Worm (Caenorhabditis elegans): ENCODE data around the gene tmem-218.

Gene tmem-218

ce11 chrX:17675727-17676126 lies 26.2 kb downstream of the tmem-218 start:
- TF ChIP-seq sptf-1 (tag; optimal IDR thresholded peaks at IDR 0.05): no peak
- TF ChIP-seq zip-8 (tag; optimal IDR thresholded peaks at IDR 0.05): no peak
- no peak for TF ChIP-seq bed-3 (GFP tag; optimal IDR thresholded peaks at IDR 0.05)
- TF ChIP-seq nhr-2 (tag; optimal IDR thresholded peaks at IDR 0.05): no peak
- no peak for TF ChIP-seq unc-62 (GFP tag; optimal IDR thresholded peaks at IDR 0.05)
- no peak for TF ChIP-seq elt-3 (tag; optimal IDR thresholded peaks at IDR 0.05)
- TF ChIP-seq pha-4 (tag; optimal IDR thresholded peaks at IDR 0.05): no peak
- TF ChIP-seq lin-13 (tag; optimal IDR thresholded peaks at IDR 0.05): no peak
- no peak for TF ChIP-seq ceh-39 (tag; optimal IDR thresholded peaks at IDR 0.05)
- no peak for TF ChIP-seq lsy-2 (tag; optimal IDR thresholded peaks at IDR 0.05)
- TF ChIP-seq tbx-8 (GFP tag; optimal IDR thresholded peaks at IDR 0.05): no peak
- TF ChIP-seq ham-2 (GFP tag; optimal IDR thresholded peaks at IDR 0.05): no peak
- no peak for TF ChIP-seq elt-1 (tag; optimal IDR thresholded peaks at IDR 0.05; ENCODE audit: borderline replicate concordance, insufficient read depth)
- no peak for TF ChIP-seq sem-2 (GFP tag; optimal IDR thresholded peaks at IDR 0.05)
- no peak for TF ChIP-seq ceh-83 (GFP tag; optimal IDR thresholded peaks at IDR 0.05)
- TF ChIP-seq nhr-76 (tag; optimal IDR thresholded peaks at IDR 0.05): no peak
- no peak for TF ChIP-seq ztf-11 (tag; optimal IDR thresholded peaks at IDR 0.05)
- no peak for TF ChIP-seq nhr-237 (tag; optimal IDR thresholded peaks at IDR 0.05)
- TF ChIP-seq nhr-28 (tag; optimal IDR thresholded peaks at IDR 0.05): no peak

DNA sequence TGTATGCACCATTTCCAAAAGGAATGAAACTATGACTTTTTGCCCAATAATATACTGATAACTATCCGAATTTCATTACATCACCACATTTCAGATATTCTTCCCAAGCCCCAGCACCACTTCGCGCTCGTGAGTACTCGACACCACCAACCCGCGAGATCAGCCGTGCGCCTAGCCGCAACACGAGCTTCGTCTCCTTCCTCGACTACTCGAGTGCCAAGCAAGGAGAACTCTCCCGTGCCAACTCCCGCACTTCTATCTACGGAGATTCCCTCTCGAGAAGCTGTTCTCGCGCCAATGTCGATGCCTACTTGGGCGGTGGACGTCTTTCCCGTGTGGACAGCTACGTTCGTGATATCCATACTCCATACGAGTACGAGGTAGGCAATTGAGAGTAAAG lies 27.2 kb downstream of the tmem-218 start:
- TF ChIP-seq cnd-1 (tag; optimal IDR thresholded peaks at IDR 0.05) (no peak), ceh-39 (tag; optimal IDR thresholded peaks at IDR 0.05) (no peak), unc-120 (tag; optimal IDR thresholded peaks at IDR 0.05; ENCODE audit: poor library complexity, severe bottlenecking) (no peak), M03D4.4 (tag; optimal IDR thresholded peaks at IDR 0.05) (no peak), sptf-1 (tag; optimal IDR thresholded peaks at IDR 0.05) (no peak), snpc-4 (tag; optimal IDR thresholded peaks at IDR 0.05) (no peak), zip-8 (tag; optimal IDR thresholded peaks at IDR 0.05) (no peak), nhr-237 (tag; optimal IDR thresholded peaks at IDR 0.05) (no peak), blmp-1 (tag; optimal IDR thresholded peaks at IDR 0.05) (no peak), flh-1 (GFP tag; optimal IDR thresholded peaks at IDR 0.05) (no peak), hlh-1 (tag; optimal IDR thresholded peaks at IDR 0.05) (no peak)

DNA sequence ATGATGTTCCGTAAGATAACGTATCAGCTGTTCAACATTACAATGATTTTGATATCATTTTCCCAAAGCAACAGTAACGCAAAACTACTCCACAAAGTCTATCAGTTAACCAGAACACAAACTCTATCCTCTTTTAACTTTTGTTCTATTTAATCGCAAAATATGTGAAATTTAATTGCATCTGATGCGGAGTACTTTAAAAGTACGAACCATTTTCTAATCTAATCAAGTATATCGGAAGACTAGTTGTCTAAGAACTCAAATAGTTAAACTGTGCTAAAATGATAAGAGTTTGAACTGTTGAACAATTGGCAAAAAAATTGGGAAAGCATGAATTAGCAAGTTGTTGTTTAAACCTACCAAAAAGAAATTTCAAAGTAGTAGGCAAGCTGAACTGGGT lies 32.1 kb downstream of the tmem-218 start:
- TF ChIP-seq tbx-8 (GFP tag; optimal IDR thresholded peaks at IDR 0.05) (no peak), unc-120 (tag; optimal IDR thresholded peaks at IDR 0.05; ENCODE audit: poor library complexity, severe bottlenecking) (no peak), flh-1 (GFP tag; optimal IDR thresholded peaks at IDR 0.05) (no peak), bed-3 (GFP tag; optimal IDR thresholded peaks at IDR 0.05) (no peak), lin-13 (tag; optimal IDR thresholded peaks at IDR 0.05) (no peak), ces-1 (GFP tag; optimal IDR thresholded peaks at IDR 0.05) (no peak), M03D4.4 (tag; optimal IDR thresholded peaks at IDR 0.05) (no peak), nhr-12 (tag; optimal IDR thresholded peaks at IDR 0.05) (no peak), ceh-43 (GFP tag; optimal IDR thresholded peaks at IDR 0.05) (no peak), mep-1 (tag; optimal IDR thresholded peaks at IDR 0.05) (no peak), elt-1 (tag; optimal IDR thresholded peaks at IDR 0.05; ENCODE audit: borderline replicate concordance, insufficient read depth) (no peak), nhr-2 (tag; optimal IDR thresholded peaks at IDR 0.05) (no peak), ham-2 (GFP tag; optimal IDR thresholded peaks at IDR 0.05) (no peak), pha-4 (tag; optimal IDR thresholded peaks at IDR 0.05) (no peak), lsy-2 (tag; optimal IDR thresholded peaks at IDR 0.05) (no peak)

- TF ChIP-seq ham-2 (GFP tag; optimal IDR thresholded peaks at IDR 0.05) (no peak), pha-4 (tag; optimal IDR thresholded peaks at IDR 0.05) (no peak), bed-3 (GFP tag; optimal IDR thresholded peaks at IDR 0.05) (no peak), unc-62 (GFP tag; optimal IDR thresholded peaks at IDR 0.05) (no peak), M03D4.4 (tag; optimal IDR thresholded peaks at IDR 0.05) (no peak), snpc-4 (tag; optimal IDR thresholded peaks at IDR 0.05) (no peak), tbx-8 (GFP tag; optimal IDR thresholded peaks at IDR 0.05) (no peak), blmp-1 (tag; optimal IDR thresholded peaks at IDR 0.05) (no peak)
Observed at ce11 chrX:17682280-17682679, 32.8 kb downstream of the tmem-218 start.

- TF ChIP-seq mls-2 (tag; optimal IDR thresholded peaks at IDR 0.05): no peak
- TF ChIP-seq flh-1 (GFP tag; optimal IDR thresholded peaks at IDR 0.05): no peak
- TF ChIP-seq mep-1 (tag; optimal IDR thresholded peaks at IDR 0.05): no peak
- TF ChIP-seq nhr-2 (tag; optimal IDR thresholded peaks at IDR 0.05): no peak
- no peak for TF ChIP-seq unc-120 (tag; optimal IDR thresholded peaks at IDR 0.05; ENCODE audit: poor library complexity, severe bottlenecking)
- TF ChIP-seq nhr-237 (tag; optimal IDR thresholded peaks at IDR 0.05): no peak
Observed at ce11 chrX:17683698-17684097, 34.2 kb downstream of the tmem-218 start.
